Worm (Caenorhabditis elegans): ENCODE measurements around the gene clec-73.

The clec-73 gene

DNA sequence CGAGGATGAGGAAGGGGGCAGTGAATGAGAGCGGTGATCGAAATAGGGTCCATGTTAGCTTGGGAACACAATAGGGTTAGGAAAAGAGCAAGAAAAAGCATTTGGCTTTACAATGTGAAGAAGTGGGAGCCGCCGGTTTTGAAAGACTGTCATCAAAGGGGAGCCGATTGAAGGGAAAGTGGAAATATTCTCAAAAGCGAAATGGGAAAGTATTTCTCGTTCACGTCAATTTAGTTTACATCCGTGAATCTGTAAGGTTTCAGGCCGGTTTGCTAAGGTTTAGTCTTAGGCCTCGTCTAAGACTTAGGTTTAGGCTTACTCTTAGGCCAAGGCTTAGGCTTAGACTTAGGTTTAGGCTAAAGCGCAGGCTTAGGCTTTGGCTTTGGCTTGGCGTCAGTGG is 39.4 kb upstream of the clec-73 start, which contains the start of gene F47C12.7:
TSS of gene F47C12.7 (minus strand) at position 101 of the 400 bp plus-strand sequence.
- no peak for TF ChIP-seq eyg-1 (tag; optimal IDR thresholded peaks at IDR 0.05)

DNA sequence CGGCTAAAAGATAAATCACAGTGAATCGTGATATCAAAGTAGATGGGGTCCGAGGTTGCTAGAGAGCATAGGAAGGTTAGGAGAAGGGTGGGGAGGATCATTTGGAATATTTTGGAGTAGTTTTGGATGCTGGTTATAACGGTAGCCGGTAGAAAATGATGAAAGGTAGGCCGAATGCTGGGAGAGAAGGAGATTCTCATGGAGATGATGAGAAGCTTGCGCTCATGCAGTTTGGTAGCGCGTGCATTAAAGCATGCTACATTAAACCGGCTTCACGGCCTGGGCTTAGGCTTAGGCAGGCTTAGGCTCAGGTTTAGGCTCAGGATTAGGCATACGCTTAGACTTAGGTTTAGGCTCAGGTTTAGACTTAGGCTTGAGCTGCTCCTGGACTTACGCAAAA is 38.3 kb upstream of the clec-73 start, which contains the start of gene F47C12.13:
TSS of gene F47C12.13 (minus strand) at position 101 of the 400 bp plus-strand sequence.
- TF ChIP-seq nhr-232 (tag; optimal IDR thresholded peaks at IDR 0.05) (no peak), ceh-19 (GFP tag; optimal IDR thresholded peaks at IDR 0.05) (no peak), tbx-2 (tag; optimal IDR thresholded peaks at IDR 0.05) (no peak), ceh-48 (tag; optimal IDR thresholded peaks at IDR 0.05) (no peak), ceh-14 (tag; optimal IDR thresholded peaks at IDR 0.05) (no peak), ceh-6 (GFP tag; optimal IDR thresholded peaks at IDR 0.05) (no peak), madf-2 (tag; optimal IDR thresholded peaks at IDR 0.05) (no peak), syd-9 (tag; optimal IDR thresholded peaks at IDR 0.05) (no peak), fax-1 (tag; optimal IDR thresholded peaks at IDR 0.05) (no peak), sdc-2 (tag; optimal IDR thresholded peaks at IDR 0.05) (no peak), ref-2 (tag; optimal IDR thresholded peaks at IDR 0.05) (no peak), mec-3 (tag; optimal IDR thresholded peaks at IDR 0.05; ENCODE audit: borderline replicate concordance) (no peak), fkh-10 (GFP tag; optimal IDR thresholded peaks at IDR 0.05) (no peak), unc-86 (tag; optimal IDR thresholded peaks at IDR 0.05) (no peak), zip-5 (tag; optimal IDR thresholded peaks at IDR 0.05) (no peak), pax-1 (tag; optimal IDR thresholded peaks at IDR 0.05) (no peak), sox-2 (GFP tag; IDR thresholded peaks at IDR 0.05) (no peak), ama-1 (optimal IDR thresholded peaks at IDR 0.05) (no peak), ceh-31 (tag; optimal IDR thresholded peaks at IDR 0.05) (no peak), unc-55 (GFP tag; optimal IDR thresholded peaks at IDR 0.05) (no peak)

DNA sequence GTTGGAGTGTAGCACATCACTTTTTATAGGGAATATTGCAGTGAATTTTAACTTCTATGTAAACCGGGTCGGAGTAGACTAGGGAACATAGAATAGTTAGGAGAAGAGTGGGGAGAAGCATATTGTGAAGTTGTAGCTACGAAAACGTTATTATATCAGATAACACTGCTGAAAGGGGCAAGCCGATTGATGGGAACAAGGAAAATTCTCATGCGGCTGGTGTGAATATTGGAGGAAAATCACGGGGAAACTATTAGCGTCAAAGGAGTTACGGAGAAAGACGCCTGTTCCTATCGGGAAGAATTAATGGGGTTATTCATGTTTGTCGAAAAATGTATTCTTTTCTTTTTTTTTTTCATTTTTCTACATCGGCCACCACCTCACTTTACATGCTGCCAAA is 37.3 kb upstream of the clec-73 start, which contains the start of gene F47C12.6:
TSS of gene F47C12.6 (minus strand) at position 101 of the 400 bp plus-strand sequence.
- TF ChIP-seq pha-2 (tag; optimal IDR thresholded peaks at IDR 0.05) (no peak), tbx-7 (tag; optimal IDR thresholded peaks at IDR 0.05) (no peak), C38D4.7 (GFP tag; optimal IDR thresholded peaks at IDR 0.05) (no peak), elt-4 (tag; optimal IDR thresholded peaks at IDR 0.05) (no peak), ceh-14 (tag; optimal IDR thresholded peaks at IDR 0.05) (no peak), sox-2 (GFP tag; IDR thresholded peaks at IDR 0.05) (no peak), pros-1 (tag; optimal IDR thresholded peaks at IDR 0.05) (no peak), hlh-6 (tag; optimal IDR thresholded peaks at IDR 0.05) (no peak), zip-5 (tag; optimal IDR thresholded peaks at IDR 0.05) (no peak), ceh-34 (tag; optimal IDR thresholded peaks at IDR 0.05) (no peak)

DNA sequence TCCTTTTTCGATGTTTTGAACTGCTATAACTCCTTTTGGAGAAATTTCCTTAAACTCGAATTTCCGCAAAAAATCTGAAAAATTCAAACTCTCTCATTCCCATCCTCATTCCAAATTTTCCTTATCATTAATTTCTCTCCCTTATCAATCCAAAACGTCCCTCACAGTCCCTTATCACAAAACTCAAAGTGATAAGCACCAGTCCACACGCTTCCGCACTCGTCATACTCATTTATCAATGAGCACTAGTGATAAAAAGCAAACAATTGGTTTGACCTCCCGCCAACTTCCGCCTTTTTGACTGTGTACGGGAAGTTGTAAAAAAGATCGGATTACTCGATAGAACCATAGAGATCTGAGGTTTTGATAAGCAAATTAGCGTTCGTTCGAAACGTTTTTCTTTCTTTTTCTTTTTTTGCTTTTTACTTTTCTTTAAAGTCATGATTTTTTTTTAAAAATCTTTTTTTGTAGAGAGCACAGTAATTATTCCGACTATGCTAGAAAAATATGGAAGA is 32.7 kb upstream of the clec-73 start, which contains the start of gene clec-78:
TSS of gene clec-78 (plus strand) at position 465 of the 515 bp plus-strand sequence.
- no peak for TF ChIP-seq ceh-2 (tag; optimal IDR thresholded peaks at IDR 0.05)
- peak; percentile 100 for TF ChIP-seq elt-2 (tag; optimal IDR thresholded peaks at IDR 0.05)
- TF ChIP-seq ceh-34 (tag; optimal IDR thresholded peaks at IDR 0.05), result no peak
- TF ChIP-seq pros-1 (tag; optimal IDR thresholded peaks at IDR 0.05), result no peak
- TF ChIP-seq pqm-1 (tag; optimal IDR thresholded peaks at IDR 0.05), result peak; percentile 83
- TF ChIP-seq ets-4 (tag; optimal IDR thresholded peaks at IDR 0.05), result no peak
- TF ChIP-seq Y22D7AL.16 (tag; optimal IDR thresholded peaks at IDR 0.05), result no peak
- TF ChIP-seq lin-11 (tag; optimal IDR thresholded peaks at IDR 0.05), result no peak
- TF ChIP-seq fkh-10 (GFP tag; optimal IDR thresholded peaks at IDR 0.05), result no peak
- TF ChIP-seq zip-5 (tag; optimal IDR thresholded peaks at IDR 0.05), result peak; percentile 5
- TF ChIP-seq pag-3 (tag; optimal IDR thresholded peaks at IDR 0.05; ENCODE audit: borderline replicate concordance), result no peak
- TF ChIP-seq ttx-3 (tag; optimal IDR thresholded peaks at IDR 0.05), result no peak

DNA sequence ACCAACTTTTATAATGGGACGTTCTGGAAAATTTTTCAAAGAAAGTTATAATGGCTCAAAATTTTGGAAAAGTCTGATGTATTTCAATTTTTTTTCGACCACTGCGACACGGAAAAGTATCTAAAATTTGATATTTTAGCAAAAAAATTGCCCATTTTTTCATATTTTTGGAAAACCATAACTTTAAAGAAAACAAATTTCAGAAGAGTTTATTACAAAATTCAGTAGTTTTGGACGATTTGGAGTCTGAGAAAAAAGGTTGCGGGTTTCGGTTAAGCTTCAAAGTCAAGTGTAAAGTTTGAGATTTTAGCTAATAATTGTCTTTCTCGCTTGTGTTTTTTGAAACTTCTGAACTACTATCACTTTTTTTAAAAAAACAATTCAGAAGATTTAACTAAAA is 32.1 kb upstream of the clec-73 start:
- TF ChIP-seq unc-3 (GFP tag; conservative IDR thresholded peaks at IDR 0.05), result no peak
- TF ChIP-seq unc-3 (tag; optimal IDR thresholded peaks at IDR 0.05), result no peak
- TF ChIP-seq ama-1 (optimal IDR thresholded peaks at IDR 0.05), result no peak
- no peak for TF ChIP-seq pros-1 (tag; optimal IDR thresholded peaks at IDR 0.05)
- TF ChIP-seq mec-3 (tag; optimal IDR thresholded peaks at IDR 0.05; ENCODE audit: borderline replicate concordance), result no peak
- TF ChIP-seq ceh-22 (tag; optimal IDR thresholded peaks at IDR 0.05), result no peak
- no peak for TF ChIP-seq dve-1 (tag; optimal IDR thresholded peaks at IDR 0.05)
- TF ChIP-seq lim-6 (tag; optimal IDR thresholded peaks at IDR 0.05), result no peak
- no peak for TF ChIP-seq sdc-2 (tag; optimal IDR thresholded peaks at IDR 0.05)
